Fruit fly (Drosophila melanogaster): ENCODE data around the gene Rrp6.
A peak's percentile ranks its signal among the peaks of the same experiment; 100 is the strongest.

The Rrp6 gene

dm6 chr3R:14886011-14886534 is at the start of gene Rrp6, which contains the start of the genes CG33331 and CG33332 (continued):
- peak; percentile 22 for TF ChIP-seq pfk (GFP tag; optimal IDR thresholded peaks at IDR 0.05)
- no peak for TF ChIP-seq kay (GFP tag; optimal IDR thresholded peaks at IDR 0.05)
- peak; percentile 33 for TF ChIP-seq pnt (GFP tag; optimal IDR thresholded peaks at IDR 0.05)
- no peak for TF ChIP-seq CG4360 (GFP tag; IDR thresholded peaks at IDR 0.05)
- TF ChIP-seq CG17385 (GFP tag; optimal IDR thresholded peaks at IDR 0.05), result peak; percentile 98
- TF ChIP-seq CG32772 (GFP tag; IDR thresholded peaks at IDR 0.05), result peak; percentile 47
- no peak for TF ChIP-seq Ravus (GFP tag; IDR thresholded peaks at IDR 0.05)
- TF ChIP-seq CG4328 (GFP tag; optimal IDR thresholded peaks at IDR 0.05), result peak; percentile 64
- no peak for TF ChIP-seq CG7839 (tag; optimal IDR thresholded peaks at IDR 0.05)
- TF ChIP-seq HLH4C (GFP tag; IDR thresholded peaks at IDR 0.05; ENCODE audit: partially characterized antibody), result peak; percentile 31; the same call in 2 of the 3 replicates
- no peak for TF ChIP-seq CG8281 (tag; optimal IDR thresholded peaks at IDR 0.05)
- TF ChIP-seq Side (GFP tag; optimal IDR thresholded peaks at IDR 0.05), result peak; percentile 35
- peak; percentile 10 for TF ChIP-seq CG12219 (GFP tag; optimal IDR thresholded peaks at IDR 0.05)
- peak; percentile 47; the same call in 1 of the 3 replicates for TF ChIP-seq zfh1 (GFP tag; IDR thresholded peaks at IDR 0.05)
- TF ChIP-seq tap (tag; optimal IDR thresholded peaks at IDR 0.05), result no peak
- no peak for TF ChIP-seq ham (GFP tag; IDR thresholded peaks at IDR 0.05)
- TF ChIP-seq fd64A (GFP tag; optimal IDR thresholded peaks at IDR 0.05), result no peak
- no peak for TF ChIP-seq jing (GFP tag; optimal IDR thresholded peaks at IDR 0.05)
- peak; percentile 57 for TF ChIP-seq BEAF-32 (GFP tag; optimal IDR thresholded peaks at IDR 0.05)
- TF ChIP-seq CG13296 (GFP tag; optimal IDR thresholded peaks at IDR 0.05), result peak; percentile 67
- TF ChIP-seq CG10979 (tag; optimal IDR thresholded peaks at IDR 0.05), result peak; percentile 47
- peak; percentile 83 for TF ChIP-seq CG12391 (tag; optimal IDR thresholded peaks at IDR 0.05)
- TF ChIP-seq CG7928 (GFP tag; optimal IDR thresholded peaks at IDR 0.05), result peak; percentile 83
- no peak for TF ChIP-seq cas (GFP tag; IDR thresholded peaks at IDR 0.05)
- no peak for TF ChIP-seq dan (GFP tag; IDR thresholded peaks at IDR 0.05)
- no peak for TF ChIP-seq CG11696 (GFP tag; IDR thresholded peaks at IDR 0.05)
- TF ChIP-seq CG17912 (GFP tag; optimal IDR thresholded peaks at IDR 0.05), result no peak
- no peak for TF ChIP-seq CG4820 (GFP tag; optimal IDR thresholded peaks at IDR 0.05)
- no peak for TF ChIP-seq Sox100B (GFP tag; optimal IDR thresholded peaks at IDR 0.05)
- peak; percentile 44; the same call in 1 of the 2 replicates for TF ChIP-seq E2f1 (GFP tag; IDR thresholded peaks at IDR 0.05)
- no peak for TF ChIP-seq dmrt99B (tag; optimal IDR thresholded peaks at IDR 0.05)
- TF ChIP-seq hb (GFP tag; IDR thresholded peaks at IDR 0.05; ENCODE audit: partially characterized antibody), result 0 out of 3 replicates have a peak, but pooled peaks have one; percentile 44
- TF ChIP-seq lab (GFP tag; optimal IDR thresholded peaks at IDR 0.05), result peak; percentile 83
- no peak for TF ChIP-seq Gsc (GFP tag; IDR thresholded peaks at IDR 0.05)
- TF ChIP-seq Abd-B (GFP tag; optimal IDR thresholded peaks at IDR 0.05), result no peak
- no peak for TF ChIP-seq zf30C (GFP tag; optimal IDR thresholded peaks at IDR 0.05)
- peak; percentile 86 for TF ChIP-seq CG2120 (GFP tag; optimal IDR thresholded peaks at IDR 0.05)
- no peak for TF ChIP-seq grn (GFP tag; optimal IDR thresholded peaks at IDR 0.05)
- peak; percentile 78 for TF ChIP-seq Xbp1 (GFP tag; optimal IDR thresholded peaks at IDR 0.05)
- peak; percentile 47 for TF ChIP-seq ems (GFP tag; optimal IDR thresholded peaks at IDR 0.05)
- peak; percentile 90 for TF ChIP-seq Sry-β (GFP tag; optimal IDR thresholded peaks at IDR 0.05)
- TF ChIP-seq Fer2 (tag; optimal IDR thresholded peaks at IDR 0.05), result peak; percentile 76
- TF ChIP-seq NFAT (GFP tag; IDR thresholded peaks at IDR 0.05), result peak; percentile 62
- TF ChIP-seq CG13624 (GFP tag; optimal IDR thresholded peaks at IDR 0.05), result peak; percentile 51
- no peak for TF ChIP-seq CG15073 (GFP tag; optimal IDR thresholded peaks at IDR 0.05)
- no peak for TF ChIP-seq CrebB (tag; optimal IDR thresholded peaks at IDR 0.05)
- TF ChIP-seq CG12769 (tag; optimal IDR thresholded peaks at IDR 0.05), result no peak
- no peak for TF ChIP-seq CG12744 (GFP tag; optimal IDR thresholded peaks at IDR 0.05)
- no peak for TF ChIP-seq CG18599 (GFP tag; optimal IDR thresholded peaks at IDR 0.05)
- peak; percentile 34; the same call in 1 of the 2 replicates for TF ChIP-seq Ada2b (GFP tag; IDR thresholded peaks at IDR 0.05)
